Worm (Caenorhabditis elegans): Measurements from ENCODE around the gene ZK512.7.

ce11 chrIII:9109726-9110125 lies 28.8 kb downstream of the ZK512.7 start:
- TF ChIP-seq egl-27 (tag; optimal IDR thresholded peaks at IDR 0.05) (no peak), unc-39 (tag; optimal IDR thresholded peaks at IDR 0.05) (no peak), ama-1 (optimal IDR thresholded peaks at IDR 0.05) (no peak), mdl-1 (tag; optimal IDR thresholded peaks at IDR 0.05) (no peak), ceh-28 (tag; optimal IDR thresholded peaks at IDR 0.05) (no peak), jun-1 (tag; optimal IDR thresholded peaks at IDR 0.05) (no peak), fos-1 (tag; optimal IDR thresholded peaks at IDR 0.05) (no peak), snpc-4 (tag; optimal IDR thresholded peaks at IDR 0.05) (no peak), nfya-1 (tag; optimal IDR thresholded peaks at IDR 0.05; ENCODE audit: insufficient read depth) (no peak), ztf-11 (tag; optimal IDR thresholded peaks at IDR 0.05) (no peak)

Measured in whole organism, L3 larva.